Worm (Caenorhabditis elegans) whole organism, L4 larva: ENCODE data around the gene mesp-1.
"Not testable (repeated sequence)": the region's sequence is repeated elsewhere in the genome, so short reads cannot be mapped to it uniquely, and the experiment has no call there.

Experiments
- F10B5.3 ChIP-seq: sonication (generic microtip); optimal IDR thresholded peaks from 2 replicates; lab custom pipeline; 2016; ENCODE audit warnings: mild to moderate bottlenecking, missing genetic modification characterization, missing compliant biosample characterization
- F26F4.8 ChIP-seq: fragments of 200-800 bp; sonication (Bioruptor generic); conservative IDR thresholded peaks from 2 replicates; pipeline ENCODE4 v1.3.6; 2022; ENCODE audit warnings: missing genetic modification characterization, missing compliant biosample characterization
- F44E2.7 ChIP-seq: fragments of 200-800 bp; sonication (Bioruptor generic); IDR thresholded peaks from 2 replicates; pipeline ENCODE4 v2.1.2; 2022; ENCODE audit warnings: missing genetic modification characterization, missing compliant biosample characterization
- F49E8.2 ChIP-seq: sonication (generic microtip); optimal IDR thresholded peaks from 2 replicates; lab custom pipeline; 2016; ENCODE audit warnings: missing compliant biosample characterization, mild to moderate bottlenecking, missing genetic modification characterization, borderline replicate concordance
- T26A8.4 ChIP-seq: fragments of 200-800 bp; sonication (Bioruptor generic); IDR thresholded peaks from 2 replicates; pipeline ENCODE4 v1.3.6; 2022; ENCODE audit warnings: missing genetic modification characterization, missing compliant biosample characterization
- Y105C5A.15 ChIP-seq: fragments of 200-800 bp; sonication (Bioruptor generic); IDR thresholded peaks from 2 replicates; pipeline ENCODE4 v1.3.6; 2022; ENCODE audit warnings: missing genetic modification characterization, missing compliant biosample characterization
- ZK546.5 ChIP-seq, 2 experiments: sonication (generic microtip); optimal IDR thresholded peaks; 2 replicates each; lab custom pipeline; 2017; ENCODE audit warnings: missing biosample characterization in 2 of 2, missing genetic modification characterization in 2 of 2
- aha-1 ChIP-seq: fragments of 150-350 bp; peaks from one replicate; lab custom pipeline; 2014; ENCODE audit warnings: missing biosample characterization, missing genetic modification characterization
- ceh-28 ChIP-seq: fragments of 150-350 bp; optimal IDR thresholded peaks from 2 replicates; lab custom pipeline; 2014; ENCODE audit warnings: missing biosample characterization, missing genetic modification reagents, missing genetic modification characterization
- daf-19 ChIP-seq: fragments of 200-800 bp; sonication (Bioruptor generic); conservative IDR thresholded peaks from 2 replicates; pipeline ENCODE4 v1.3.6; 2022; ENCODE audit warnings: missing genetic modification characterization, missing compliant biosample characterization
- dmd-6 ChIP-seq: fragments of 200-800 bp; sonication (Bioruptor generic); IDR thresholded peaks from 2 replicates; pipeline ENCODE4 v1.3.6; 2022; ENCODE audit warnings: missing genetic modification reagents, missing genetic modification characterization, missing compliant biosample characterization
- egl-27 ChIP-seq: sonication (generic microtip); optimal IDR thresholded peaks from 3 replicates; lab custom pipeline; 2017; ENCODE audit warnings: missing biosample characterization, missing genetic modification reagents, missing genetic modification characterization
- gei-8 ChIP-seq: fragments of 200-800 bp; sonication (Bioruptor generic); optimal IDR thresholded peaks from 2 replicates; lab custom pipeline; 2018; ENCODE audit warnings: mild to moderate bottlenecking, missing genetic modification characterization, missing compliant biosample characterization
- hlh-11 ChIP-seq: fragments of 200-800 bp; sonication (Bioruptor generic); optimal IDR thresholded peaks from 2 replicates; lab custom pipeline; 2018; ENCODE audit warnings: mild to moderate bottlenecking, missing genetic modification characterization, missing compliant biosample characterization
- jun-1 ChIP-seq: fragments of 150-350 bp; optimal IDR thresholded peaks from 2 replicates; lab custom pipeline; 2014; ENCODE audit warnings: missing biosample characterization, missing genetic modification reagents, missing genetic modification characterization
- lim-7 ChIP-seq: fragments of 200-800 bp; sonication (Bioruptor generic); IDR thresholded peaks from 2 replicates; pipeline ENCODE4 v1.3.6; 2022; ENCODE audit warnings: missing genetic modification characterization, missing compliant biosample characterization
- lin-1 ChIP-seq: fragments of 200-800 bp; sonication (Bioruptor generic); IDR thresholded peaks from 2 replicates; pipeline ENCODE4 v1.3.6; 2022; ENCODE audit warnings: missing genetic modification reagents, missing genetic modification characterization, missing compliant biosample characterization
- lin-15B ChIP-seq: fragments of 150-350 bp; sonication (generic microtip); optimal IDR thresholded peaks from 3 replicates; lab custom pipeline; 2014; ENCODE audit warnings: missing biosample characterization, missing genetic modification characterization
- lin-29 ChIP-seq: fragments of 200-800 bp; sonication (Bioruptor generic); IDR thresholded peaks from 2 replicates; pipeline ENCODE4 v1.3.6; 2022; ENCODE audit warnings: missing genetic modification reagents, missing genetic modification characterization, missing compliant biosample characterization
- lin-38 ChIP-seq: fragments of 200-800 bp; sonication (Bioruptor generic); IDR thresholded peaks from 2 replicates; pipeline ENCODE4 v1.3.6; 2022; ENCODE audit warnings: missing genetic modification reagents, missing genetic modification characterization, missing compliant biosample characterization
- madf-5 ChIP-seq, 2 experiments: fragments of 200-800 bp; sonication (Bioruptor generic); IDR thresholded peaks; 2 replicates each; pipeline ENCODE4 v1.3.6; 2022; ENCODE audit warnings: missing compliant biosample characterization in 2 of 2, missing genetic modification characterization in 2 of 2
- madf-9 ChIP-seq: fragments of 200-800 bp; sonication (Bioruptor generic); conservative IDR thresholded peaks from 2 replicates; pipeline ENCODE4 v1.3.6; 2022; ENCODE audit warnings: missing genetic modification reagents, missing genetic modification characterization, missing compliant biosample characterization
- mdl-1 ChIP-seq, 2 experiments: fragments of 150-350 bp in 1 of 2; sonication (generic microtip) in 1 of 2; optimal IDR thresholded peaks; 2 replicates each; lab custom pipeline; 2014 to 2017; ENCODE audit warnings: missing biosample characterization in 2 of 2, missing genetic modification characterization in 2 of 2
- mdt-29 ChIP-seq: fragments of 200-800 bp; sonication (Bioruptor generic); IDR thresholded peaks from 2 replicates; pipeline ENCODE4 v1.3.6; 2022; ENCODE audit warnings: missing genetic modification reagents, missing genetic modification characterization, missing compliant biosample characterization
- mxl-3 ChIP-seq: fragments of 200-800 bp; sonication (Bioruptor generic); optimal IDR thresholded peaks from 2 replicates; lab custom pipeline; 2018; ENCODE audit warnings: mild to moderate bottlenecking, missing genetic modification characterization, missing compliant biosample characterization
- nhr-102 ChIP-seq: sonication (generic microtip); optimal IDR thresholded peaks from 2 replicates; lab custom pipeline; 2016; ENCODE audit warnings: mild to moderate bottlenecking, missing genetic modification characterization, moderate library complexity, missing compliant biosample characterization
- nhr-11 ChIP-seq: fragments of 150-350 bp; optimal IDR thresholded peaks from 2 replicates; lab custom pipeline; 2014; ENCODE audit warnings: missing biosample characterization, missing genetic modification characterization
- nhr-111 ChIP-seq: fragments of 200-800 bp; sonication (Bioruptor generic); optimal IDR thresholded peaks from 2 replicates; lab custom pipeline; 2018; ENCODE audit warnings: mild to moderate bottlenecking, missing genetic modification characterization, missing compliant biosample characterization
- nhr-77 ChIP-seq: fragments of 150-350 bp; optimal IDR thresholded peaks from 2 replicates; lab custom pipeline; 2014; ENCODE audit warnings: missing biosample characterization, missing genetic modification characterization
- pha-4 ChIP-seq, 2 experiments: fragments of 150-350 bp in 1 of 2; fragments of 200-800 bp in 1 of 2; sonication (Bioruptor generic) in 1 of 2; IDR thresholded peaks in 1 of 2; optimal IDR thresholded peaks in 1 of 2; 2 replicates each; pipeline versions ENCODE4 v1.3.6 to Lab custom; 2014 to 2022; ENCODE audit warnings: missing genetic modification characterization in 2 of 2, missing genetic modification reagents in 2 of 2, missing biosample characterization in 1 of 2, missing compliant biosample characterization in 1 of 2
- pqm-1 ChIP-seq: sonication (generic microtip); optimal IDR thresholded peaks from 2 replicates; lab custom pipeline; 2017; ENCODE audit warnings: missing biosample characterization, missing genetic modification characterization
- saeg-2 ChIP-seq: fragments of 200-800 bp; sonication (Bioruptor generic); IDR thresholded peaks from 2 replicates; pipeline ENCODE4 v1.3.6; 2022; ENCODE audit warnings: missing genetic modification reagents, missing genetic modification characterization, missing compliant biosample characterization
- snpc-1.2 ChIP-seq: fragments of 200-800 bp; sonication (Bioruptor generic); IDR thresholded peaks from 2 replicates; pipeline ENCODE4 v1.3.6; 2022; ENCODE audit warnings: missing genetic modification reagents, missing genetic modification characterization, missing compliant biosample characterization
- spr-1 ChIP-seq: sonication (generic microtip); optimal IDR thresholded peaks from 2 replicates; lab custom pipeline; 2016; ENCODE audit warnings: mild to moderate bottlenecking, missing genetic modification characterization, missing compliant biosample characterization
- unc-62 ChIP-seq, 3 experiments: fragments of 150-350 bp in 1 of 3; sonication (generic microtip); optimal IDR thresholded peaks in 2 of 3; peaks in 1 of 3; 1 replicate in 1 of 3; 2 replicates in 2 of 3; lab custom pipeline; 2014 to 2017; ENCODE audit warnings: missing biosample characterization in 3 of 3, missing genetic modification characterization in 3 of 3, missing genetic modification reagents in 3 of 3, missing genotype in 1 of 3
- vab-7 ChIP-seq: fragments of 200-800 bp; sonication (Bioruptor generic); IDR thresholded peaks from 2 replicates; pipeline ENCODE4 v1.3.6; 2022; ENCODE audit warnings: missing genetic modification reagents, missing genetic modification characterization, missing compliant biosample characterization
- zfp-2 ChIP-seq: sonication (generic microtip); optimal IDR thresholded peaks from 2 replicates; lab custom pipeline; 2016; ENCODE audit warnings: mild to moderate bottlenecking, missing genetic modification characterization, missing compliant biosample characterization
- zip-2 ChIP-seq: fragments of 150-350 bp; optimal IDR thresholded peaks from 2 replicates; lab custom pipeline; 2014; ENCODE audit warnings: missing biosample characterization, missing genetic modification characterization
- ztf-11 ChIP-seq: fragments of 150-350 bp; optimal IDR thresholded peaks from 2 replicates; lab custom pipeline; 2014; ENCODE audit warnings: missing biosample characterization, missing genetic modification characterization

mesp-1 gene

ce11 chrIV:8467343-8467742 is 31.8 kb upstream of the mesp-1 start:
- TF ChIP-seq snpc-1.2 (GFP tag; lab: Robert Waterston, UW) = 0 out of 2 replicates have a peak, but pooled peaks have one; percentile 27

ce11 chrIV:8468729-8469340 is 30.3 kb upstream of the mesp-1 start:
- 0 out of 2 replicates have a peak, but pooled peaks have one; percentile 6 for TF ChIP-seq pha-4 (GFP tag; IDR thresholded peaks at IDR 0.05; lab: Robert Waterston, UW)
- not testable (repeated sequence) for TF ChIP-seq pha-4 (tag; optimal IDR thresholded peaks at IDR 0.05; lab: Kevin White, UChicago)
- 0 out of 2 replicates have a peak, but pooled peaks have one; percentile 8 for TF ChIP-seq lin-1 (GFP tag; lab: Robert Waterston, UW)
- TF ChIP-seq vab-7 (GFP tag; lab: Robert Waterston, UW) = peak; percentile 46; the same call in 1 of the 2 replicates
- TF ChIP-seq mdt-29 (GFP tag; lab: Robert Waterston, UW) = peak; percentile 79
- TF ChIP-seq lim-7 (GFP tag; lab: Robert Waterston, UW) = 0 out of 2 replicates have a peak, but pooled peaks have one; percentile 42
- peak; percentile 73; the same call in 1 of the 2 replicates for TF ChIP-seq Y105C5A.15 (GFP tag; lab: Robert Waterston, UW)
- TF ChIP-seq F26F4.8 (GFP tag; lab: Robert Waterston, UW) = 0 out of 2 replicates have a peak, but pooled peaks have one; percentile 7

ce11 chrIV:8472493-8472892 is 26.6 kb upstream of the mesp-1 start, which contains the start of gene oat-1:
oat-1 (minus strand) TSS chrIV:8472593.
- TF ChIP-seq F49E8.2 (tag; lab: Kevin White, UChicago) = no peak
- no peak for TF ChIP-seq lin-38 (GFP tag; lab: Robert Waterston, UW)
- no peak for TF ChIP-seq F44E2.7 (GFP tag; lab: Robert Waterston, UW)
- no peak for TF ChIP-seq daf-19 (GFP tag; lab: Robert Waterston, UW)
- no peak for TF ChIP-seq zfp-2 (tag; lab: Kevin White, UChicago)
- TF ChIP-seq F10B5.3 (tag; lab: Kevin White, UChicago) = no peak
- no peak for TF ChIP-seq lin-15B (tag; lab: Kevin White, UChicago)

ce11 chrIV:8473756-8474155 is 25.4 kb upstream of the mesp-1 start, which contains the start of gene C28C12.11:
C28C12.11 (plus strand) TSS chrIV:8474056.
- TF ChIP-seq mdt-29 (GFP tag; lab: Robert Waterston, UW) (no peak), dmd-6 (GFP tag; lab: Robert Waterston, UW) (no peak), aha-1 (tag; lab: Kevin White, UChicago) (peak; percentile 4), gei-8 (GFP tag; lab: Kevin White, UChicago) (no peak), madf-9 (GFP tag; lab: Robert Waterston, UW) (no peak), ZK546.5 (tag; optimal IDR thresholded peaks at IDR 0.05; lab: Kevin White, UChicago) (no peak), Y105C5A.15 (GFP tag; lab: Robert Waterston, UW) (no peak), ztf-11 (no peak), hlh-11 (no peak), mxl-3 (GFP tag; lab: Kevin White, UChicago) (no peak), vab-7 (GFP tag; lab: Robert Waterston, UW) (no peak), egl-27 (tag; lab: Kevin White, UChicago) (no peak), ceh-28 (tag; lab: Kevin White, UChicago) (no peak), unc-62 (GFP tag; optimal IDR thresholded peaks at IDR 0.05 in 1 of 2; lab: Kevin White, UChicago) (peak in 1 of 2 experiments; percentile 70), unc-62 (tag; optimal IDR thresholded peaks at IDR 0.05; lab: Kevin White, UChicago) (no peak), nhr-102 (tag; lab: Kevin White, UChicago) (no peak), nhr-111 (no peak)

DNA sequence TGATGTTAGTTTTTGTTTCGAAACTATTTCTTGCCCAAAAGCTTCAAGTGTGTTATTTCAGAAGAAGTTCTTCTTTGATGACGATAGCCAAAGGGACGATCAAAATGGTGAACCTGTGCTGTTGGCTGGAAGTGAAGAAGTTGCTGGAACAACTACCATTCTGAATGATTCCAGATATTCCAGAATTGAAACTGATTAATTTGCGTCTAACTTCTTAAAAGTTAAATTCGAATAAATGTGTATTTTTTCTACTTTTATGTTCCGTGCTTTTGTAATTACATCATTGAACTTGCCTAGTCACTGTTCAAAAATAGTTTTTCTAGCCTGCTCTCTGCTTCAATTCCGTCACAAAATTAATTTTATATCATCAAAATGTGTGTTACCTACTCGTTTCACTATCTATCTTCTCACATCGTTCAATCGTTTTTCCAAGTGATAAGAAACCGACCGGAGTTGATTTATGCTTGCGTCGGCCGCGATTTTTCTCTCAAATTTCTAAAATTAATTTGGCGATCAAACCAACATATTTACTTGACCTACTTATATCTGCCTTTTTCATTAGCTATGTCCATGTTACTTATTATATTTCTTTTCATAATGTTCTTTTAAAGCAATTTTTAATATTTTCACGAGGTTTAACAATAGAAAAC is 24.0 kb upstream of the mesp-1 start:
- TF ChIP-seq mxl-3 (GFP tag; lab: Kevin White, UChicago) = peak; percentile 35
- TF ChIP-seq hlh-11 = peak; percentile 47
- no peak for TF ChIP-seq zip-2 (tag; lab: Kevin White, UChicago)
- peak; percentile 76 for TF ChIP-seq pqm-1 (tag; lab: Kevin White, UChicago)
- no peak for TF ChIP-seq ceh-28 (tag; lab: Kevin White, UChicago)
- peak in 1 of 2 experiments; percentile 44 for TF ChIP-seq mdl-1 (tag; optimal IDR thresholded peaks at IDR 0.05; lab: Kevin White, UChicago)
- TF ChIP-seq nhr-77 = peak; percentile 26
- TF ChIP-seq Y105C5A.15 (GFP tag; lab: Robert Waterston, UW) = no peak
- TF ChIP-seq nhr-11 = no peak
- no peak for TF ChIP-seq jun-1 (tag; lab: Kevin White, UChicago)
- no peak for TF ChIP-seq lin-29 (GFP tag; lab: Robert Waterston, UW)
- peak; percentile 57; the same call in 1 of the 2 replicates for TF ChIP-seq dmd-6 (GFP tag; lab: Robert Waterston, UW)
- no peak for TF ChIP-seq T26A8.4 (GFP tag; lab: Robert Waterston, UW)
- no peak for TF ChIP-seq saeg-2 (GFP tag; lab: Robert Waterston, UW)
- no peak for TF ChIP-seq spr-1 (tag; lab: Kevin White, UChicago)
- TF ChIP-seq nhr-111 = no peak
- no peak for TF ChIP-seq madf-5 (GFP tag; IDR thresholded peaks at IDR 0.05; lab: Robert Waterston, UW)
- peak; percentile 94 for TF ChIP-seq aha-1 (tag; lab: Kevin White, UChicago)
